Worm (Caenorhabditis elegans): ENCODE measurements around the gene rgs-6.

The rgs-6 gene

ce11 chrX:5720929-5721328 lies 12.6 kb downstream of the rgs-6 start:
- no peak for TF ChIP-seq ceh-9 (tag; optimal IDR thresholded peaks at IDR 0.05)
- TF ChIP-seq fkh-10 (GFP tag; optimal IDR thresholded peaks at IDR 0.05): no peak
- no peak for TF ChIP-seq aly-2 (tag; optimal IDR thresholded peaks at IDR 0.05)
- TF ChIP-seq egl-5 (tag; optimal IDR thresholded peaks at IDR 0.05): no peak
- no peak for TF ChIP-seq skn-1 (tag; optimal IDR thresholded peaks at IDR 0.05)
- no peak for TF ChIP-seq eor-1 (tag; optimal IDR thresholded peaks at IDR 0.05)
- TF ChIP-seq elt-1 (tag; optimal IDR thresholded peaks at IDR 0.05): no peak
- TF ChIP-seq fkh-2 (tag; optimal IDR thresholded peaks at IDR 0.05): no peak
- TF ChIP-seq ZK546.5 (tag; optimal IDR thresholded peaks at IDR 0.05): no peak
- no peak for TF ChIP-seq unc-39 (tag; optimal IDR thresholded peaks at IDR 0.05)
- no peak for TF ChIP-seq egl-27 (tag; optimal IDR thresholded peaks at IDR 0.05)
- TF ChIP-seq elt-2 (tag; optimal IDR thresholded peaks at IDR 0.05): no peak
- no peak for TF ChIP-seq ceh-82 (tag; optimal IDR thresholded peaks at IDR 0.05)
- no peak for TF ChIP-seq fos-1 (tag; optimal IDR thresholded peaks at IDR 0.05)
- TF ChIP-seq mdl-1 (tag; optimal IDR thresholded peaks at IDR 0.05): no peak

ce11 chrX:5720124-5720523 lies 13.5 kb downstream of the rgs-6 start, which contains the start of gene C41G11.1:
Gene C41G11.1 (minus strand): TSS chrX:5720224.
- no peak for TF ChIP-seq ceh-9 (tag; optimal IDR thresholded peaks at IDR 0.05)
- TF ChIP-seq ceh-82 (tag; optimal IDR thresholded peaks at IDR 0.05): no peak
- no peak for TF ChIP-seq lin-39 (tag; optimal IDR thresholded peaks at IDR 0.05)
- TF ChIP-seq fkh-10 (GFP tag; optimal IDR thresholded peaks at IDR 0.05): no peak
- no peak for TF ChIP-seq nhr-76 (tag; optimal IDR thresholded peaks at IDR 0.05)
- TF ChIP-seq daf-12 (tag; optimal IDR thresholded peaks at IDR 0.05): no peak
- no peak for TF ChIP-seq unc-62 (GFP tag; optimal IDR thresholded peaks at IDR 0.05)
- TF ChIP-seq nhr-43 (tag; optimal IDR thresholded peaks at IDR 0.05; ENCODE audit: poor library complexity, severe bottlenecking): no peak
- no peak for TF ChIP-seq ztf-11 (tag; optimal IDR thresholded peaks at IDR 0.05)
- TF ChIP-seq hmg-11 (tag; optimal IDR thresholded peaks at IDR 0.05): no peak
- TF ChIP-seq eor-1 (tag; optimal IDR thresholded peaks at IDR 0.05): no peak
- no peak for TF ChIP-seq aly-2 (tag; optimal IDR thresholded peaks at IDR 0.05)
- no peak for TF ChIP-seq elt-3 (tag; optimal IDR thresholded peaks at IDR 0.05)
- TF ChIP-seq sea-2 (GFP tag; optimal IDR thresholded peaks at IDR 0.05): no peak
- TF ChIP-seq nhr-12 (tag; optimal IDR thresholded peaks at IDR 0.05): no peak
- TF ChIP-seq fkh-2 (tag; optimal IDR thresholded peaks at IDR 0.05): no peak
- TF ChIP-seq egl-27 (tag; optimal IDR thresholded peaks at IDR 0.05): no peak
- TF ChIP-seq R02D3.7 (tag; optimal IDR thresholded peaks at IDR 0.05): no peak

- TF ChIP-seq R02D3.7 (tag; optimal IDR thresholded peaks at IDR 0.05) (no peak), elt-2 (tag; optimal IDR thresholded peaks at IDR 0.05) (peak; percentile 28)
These were observed 17.7 kb downstream of the rgs-6 start for ce11 chrX:5715831-5716364.

- TF ChIP-seq pha-4 (tag; optimal IDR thresholded peaks at IDR 0.05) (peak; percentile 25), pqm-1 (tag; optimal IDR thresholded peaks at IDR 0.05) (peak; percentile 17), zag-1 (tag; optimal IDR thresholded peaks at IDR 0.05) (no peak)
These were observed 18.2 kb downstream of the rgs-6 start for ce11 chrX:5715369-5715768.

ce11 chrX:5714077-5714675 lies 19.4 kb downstream of the rgs-6 start, which contains the start of gene cyp-43A1:
Gene cyp-43A1 (plus strand): TSS chrX:5714522.
- TF ChIP-seq skn-1 (tag; optimal IDR thresholded peaks at IDR 0.05) (no peak), unc-62 (GFP tag; optimal IDR thresholded peaks at IDR 0.05) (no peak), elt-2 (tag; optimal IDR thresholded peaks at IDR 0.05) (peak; percentile 71), nhr-11 (tag; optimal IDR thresholded peaks at IDR 0.05) (no peak), tbx-2 (tag; optimal IDR thresholded peaks at IDR 0.05) (no peak)

ce11 chrX:5713479-5713878 lies 20.1 kb downstream of the rgs-6 start:
- no peak for TF ChIP-seq skn-1 (tag; optimal IDR thresholded peaks at IDR 0.05)
- peak; percentile 59 for TF ChIP-seq nhr-43 (tag; optimal IDR thresholded peaks at IDR 0.05; ENCODE audit: poor library complexity, severe bottlenecking)
- peak; percentile 28 for TF ChIP-seq elt-2 (tag; optimal IDR thresholded peaks at IDR 0.05)
- TF ChIP-seq lsy-12 (tag; optimal IDR thresholded peaks at IDR 0.05): peak; percentile 11
- TF ChIP-seq ceh-9 (tag; optimal IDR thresholded peaks at IDR 0.05): no peak
